Worm (Caenorhabditis elegans): ENCODE results near the gene pitp-1.

The pitp-1 gene

DNA sequence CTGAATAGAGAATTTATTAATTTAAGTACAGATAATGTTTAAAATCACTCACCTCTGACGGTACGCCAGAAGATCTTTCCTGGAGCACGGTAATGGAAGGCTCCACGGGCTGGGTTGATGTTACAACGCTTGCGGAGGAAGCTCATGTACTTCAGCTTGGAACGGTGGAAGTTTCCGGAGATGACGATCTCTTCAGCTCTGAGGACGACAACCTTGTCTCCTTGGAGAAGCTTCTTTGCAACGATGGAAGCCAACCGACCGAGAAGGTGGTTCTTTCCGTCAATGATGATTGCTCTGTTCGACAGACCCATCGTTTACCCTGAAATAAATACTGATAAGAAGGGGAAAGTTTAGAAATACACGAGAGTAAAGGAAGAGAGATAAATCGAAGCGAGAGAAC lies 26.3 kb downstream of the pitp-1 start, which contains the start of gene rpl-16 (continued):
- TF ChIP-seq F23B12.7 (tag; optimal IDR thresholded peaks at IDR 0.05; ENCODE audit: insufficient read depth) (no peak), ekl-4 (GFP tag; IDR thresholded peaks at IDR 0.05) (peak; percentile 73), ceh-40 (GFP tag; IDR thresholded peaks at IDR 0.05) (no peak; the same call in 1 of the 2 replicates), chd-7 (tag; optimal IDR thresholded peaks at IDR 0.05) (no peak), madf-8 (GFP tag; conservative IDR thresholded peaks at IDR 0.05) (no peak), T07F8.4 (tag; optimal IDR thresholded peaks at IDR 0.05) (no peak), B0261.1 (tag; optimal IDR thresholded peaks at IDR 0.05) (no peak), bed-1 (GFP tag; IDR thresholded peaks at IDR 0.05) (no peak), T26A5.8 (tag; optimal IDR thresholded peaks at IDR 0.05) (no peak), snpc-1.1 (tag; optimal IDR thresholded peaks at IDR 0.05; ENCODE audit: insufficient read depth) (no peak), fkh-3 (tag; optimal IDR thresholded peaks at IDR 0.05) (no peak), lin-26 (GFP tag; IDR thresholded peaks at IDR 0.05) (no peak), F57C9.4 (tag; optimal IDR thresholded peaks at IDR 0.05) (no peak)

DNA sequence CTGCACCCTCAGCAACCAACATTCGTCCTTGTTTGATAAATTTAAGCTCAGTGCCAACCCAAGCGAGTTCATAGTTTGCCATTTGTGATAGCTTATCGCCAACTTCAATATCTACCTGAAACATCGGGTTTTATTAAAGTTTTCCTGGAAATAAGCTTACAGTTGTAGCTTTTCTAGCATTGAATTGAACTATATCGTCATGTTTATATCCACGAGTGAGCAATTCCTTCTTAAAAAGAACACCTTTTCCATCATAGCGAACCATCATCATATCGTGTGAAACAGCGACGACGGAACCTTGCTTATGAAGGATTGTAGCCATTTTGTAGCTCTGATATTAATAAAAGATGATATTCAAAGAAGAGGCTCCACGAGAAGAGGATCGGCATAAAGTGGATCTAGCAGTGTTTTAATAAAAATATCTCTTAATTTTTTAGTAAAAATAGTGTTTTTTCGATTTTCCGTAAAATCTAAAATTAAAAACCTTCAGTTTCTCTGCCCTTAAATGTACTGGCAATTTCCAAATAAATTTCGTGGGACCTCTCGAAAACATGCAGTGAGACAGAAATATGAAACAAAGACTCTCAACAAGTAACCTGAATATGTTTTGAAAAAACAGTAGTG lies 27.3 kb downstream of the pitp-1 start, which contains the start of gene M01F1.8:
Gene M01F1.8 (minus strand): TSS at position 335 of the 624 bp plus-strand sequence.
- TF ChIP-seq B0035.1 (tag; optimal IDR thresholded peaks at IDR 0.05) (no peak), attf-5 (GFP tag; optimal IDR thresholded peaks at IDR 0.05) (no peak), B0261.1 (tag; optimal IDR thresholded peaks at IDR 0.05) (no peak), T26A5.8 (tag; optimal IDR thresholded peaks at IDR 0.05) (peak; percentile 25), sdz-38 (tag; optimal IDR thresholded peaks at IDR 0.05) (no peak), ztf-3 (GFP tag; optimal IDR thresholded peaks at IDR 0.05) (no peak), xnd-1 (tag; optimal IDR thresholded peaks at IDR 0.05) (no peak), hsf-1 (GFP tag; IDR thresholded peaks at IDR 0.05) (0 out of 2 replicates have a peak, but pooled peaks have one; percentile 56), sptf-2 (GFP tag; optimal IDR thresholded peaks at IDR 0.05) (no peak), let-526 (GFP tag; IDR thresholded peaks at IDR 0.05) (no peak), mxl-1 (tag; optimal IDR thresholded peaks at IDR 0.05) (no peak), lsy-27 (tag; optimal IDR thresholded peaks at IDR 0.05; ENCODE audit: borderline replicate concordance, insufficient read depth) (no peak), Y53G8AR.9 (GFP tag; conservative IDR thresholded peaks at IDR 0.05) (0 out of 2 replicates have a peak, but pooled peaks have one; percentile 16), lsl-1 (GFP tag; optimal IDR thresholded peaks at IDR 0.05) (peak; percentile 28), ztf-18 (tag; optimal IDR thresholded peaks at IDR 0.05) (peak; percentile 19), Y56A3A.18 (GFP tag; IDR thresholded peaks at IDR 0.05) (0 out of 2 replicates have a peak, but pooled peaks have one; percentile 26), ama-1 (optimal IDR thresholded peaks at IDR 0.05) (no peak), ama-1 (GFP tag; optimal IDR thresholded peaks at IDR 0.05) (peak in 1 of 2 experiments; percentile 45), him-1 (tag; optimal IDR thresholded peaks at IDR 0.05) (peak; percentile 52), tlf-1 (GFP tag; optimal IDR thresholded peaks at IDR 0.05) (peak; percentile 2), nfya-2 (GFP tag; IDR thresholded peaks at IDR 0.05) (0 out of 2 replicates have a peak, but pooled peaks have one; percentile 54), unc-130 (GFP tag; optimal IDR thresholded peaks at IDR 0.05) (peak; percentile 61), sea-2 (GFP tag; IDR thresholded peaks at IDR 0.05) (no peak), F39B2.1 (GFP tag; IDR thresholded peaks at IDR 0.05) (no peak), pha-4 (tag; optimal IDR thresholded peaks at IDR 0.05) (no peak), snpc-3.4 (tag; optimal IDR thresholded peaks at IDR 0.05) (no peak), K11D2.4 (GFP tag; IDR thresholded peaks at IDR 0.05) (no peak), B0336.3 (GFP tag; IDR thresholded peaks at IDR 0.05) (peak; percentile 20; the same call in 1 of the 2 replicates), nhr-27 (tag; optimal IDR thresholded peaks at IDR 0.05) (peak; percentile 66), C06A6.2 (GFP tag; conservative IDR thresholded peaks at IDR 0.05) (no peak), madf-6 (GFP tag; IDR thresholded peaks at IDR 0.05) (peak; percentile 48), hrde-1 (tag; optimal IDR thresholded peaks at IDR 0.05; ENCODE audit: borderline replicate concordance) (peak; percentile 63), tbp1 (GFP tag; optimal IDR thresholded peaks at IDR 0.05) (peak; percentile 27), lin-54 (GFP tag; optimal IDR thresholded peaks at IDR 0.05) (peak; percentile 62), lin-35 (GFP tag; optimal IDR thresholded peaks at IDR 0.05) (peak in 1 of 3 experiments; percentile 40)
